Fruit fly (Drosophila melanogaster) whole organism, larva: ENCODE data around the gene Pfdn4.

Experiments used
- noc ChIP-seq: fragments of 200-800 bp; sonication (Bioruptor generic); optimal IDR thresholded peaks from 3 replicates; lab custom pipeline; 2019; ENCODE audit warnings: missing biosample characterization, mild to moderate bottlenecking, missing genetic modification characterization, moderate library complexity

Gene Pfdn4

DNA sequence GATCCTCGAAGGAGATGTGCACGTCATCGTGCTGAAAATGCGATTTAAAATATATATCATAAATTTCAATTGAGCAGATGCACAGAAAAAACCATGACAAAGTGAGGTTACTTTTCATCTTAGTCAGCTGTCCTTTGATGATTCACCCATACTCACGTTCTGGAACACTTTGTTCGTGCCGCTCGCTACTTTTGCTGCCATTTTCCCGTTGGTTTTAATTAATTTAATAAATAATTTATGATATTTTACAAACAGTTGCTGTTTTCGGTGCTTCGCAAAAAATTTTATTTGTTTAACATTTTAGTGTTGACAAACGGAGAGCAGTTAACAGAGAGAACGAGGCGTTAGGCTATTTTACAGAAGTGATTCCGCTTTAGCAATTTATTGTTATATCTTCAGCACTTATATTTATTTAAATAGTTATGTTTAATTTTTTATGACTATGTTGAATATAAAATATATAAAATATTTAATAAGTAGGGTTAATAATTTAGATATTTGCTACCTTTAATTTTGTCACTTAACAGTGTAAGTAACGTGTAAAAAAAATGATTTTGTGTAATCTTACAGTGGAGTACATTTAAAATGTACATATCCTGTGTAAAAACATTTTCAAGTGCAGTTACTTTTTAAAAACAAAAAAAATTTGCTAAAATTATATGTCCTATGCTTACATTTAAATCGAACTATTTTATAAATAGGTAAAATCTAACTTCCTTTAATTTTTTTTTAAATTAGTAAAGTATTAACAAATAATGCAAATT lies at the start of gene Pfdn4:
Gene Pfdn4 (minus strand): TSS at position 265 of the 764 bp plus-strand sequence.
- no peak for TF ChIP-seq noc

DNA sequence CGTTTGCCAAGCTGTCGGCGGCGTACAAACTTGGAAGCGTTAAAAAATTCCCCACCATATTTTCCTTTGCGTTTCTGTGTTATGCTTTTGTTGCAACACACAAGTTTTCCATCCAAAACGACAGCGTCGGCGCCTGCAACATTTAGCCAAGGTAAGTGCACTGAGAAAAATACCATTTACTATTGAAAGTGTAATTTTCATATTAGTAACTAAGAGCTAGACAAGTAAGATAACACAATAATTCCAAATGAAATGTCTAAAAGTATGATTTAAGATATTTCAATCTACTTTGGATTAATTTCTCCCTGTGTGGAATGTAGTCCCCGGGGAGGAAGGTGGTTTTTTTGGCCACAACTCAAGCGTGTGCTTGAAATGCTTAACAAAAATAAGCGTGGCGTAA lies 18.0 kb upstream of the Pfdn4 start:
- TF ChIP-seq noc = no peak

DNA sequence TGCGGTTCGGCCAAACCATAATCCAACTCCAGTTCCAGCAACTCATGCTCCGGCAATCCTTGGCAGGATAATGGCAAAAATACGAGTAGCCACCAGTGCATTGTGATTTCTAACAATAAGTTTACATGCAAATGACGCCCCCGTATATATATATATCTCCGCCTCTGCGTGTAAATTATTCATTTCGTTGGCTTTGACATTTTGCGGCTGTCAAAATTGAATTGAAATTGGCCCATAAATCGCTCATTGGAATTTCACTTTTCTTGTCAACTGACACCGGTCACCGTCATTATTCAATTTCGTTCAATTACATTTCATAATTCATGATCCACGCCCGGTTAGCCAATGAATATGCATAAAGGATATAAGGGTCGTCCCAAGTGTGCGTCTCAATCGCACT lies 14.9 kb upstream of the Pfdn4 start, which contains the start of gene Ir64a:
Gene Ir64a (minus strand): TSS at position 101 of the 400 bp plus-strand sequence.
- TF ChIP-seq noc = no peak

- TF ChIP-seq noc = no peak
Observed at dm6 chr3L:5372052-5372451, 4.2 kb upstream of the Pfdn4 start.

dm6 chr3L:5365880-5366507 lies 1.8 kb downstream of the Pfdn4 start, which contains the start of the genes Uev1A and Membrin:
TSS of gene Uev1A (minus strand) at chr3L:5366225.
TSS of gene Membrin (plus strand) at chr3L:5366455.
- TF ChIP-seq noc = no peak

- TF ChIP-seq noc = peak; percentile 51
Observed at dm6 chr3L:5365164-5365879, 2.5 kb downstream of the Pfdn4 start.

DNA sequence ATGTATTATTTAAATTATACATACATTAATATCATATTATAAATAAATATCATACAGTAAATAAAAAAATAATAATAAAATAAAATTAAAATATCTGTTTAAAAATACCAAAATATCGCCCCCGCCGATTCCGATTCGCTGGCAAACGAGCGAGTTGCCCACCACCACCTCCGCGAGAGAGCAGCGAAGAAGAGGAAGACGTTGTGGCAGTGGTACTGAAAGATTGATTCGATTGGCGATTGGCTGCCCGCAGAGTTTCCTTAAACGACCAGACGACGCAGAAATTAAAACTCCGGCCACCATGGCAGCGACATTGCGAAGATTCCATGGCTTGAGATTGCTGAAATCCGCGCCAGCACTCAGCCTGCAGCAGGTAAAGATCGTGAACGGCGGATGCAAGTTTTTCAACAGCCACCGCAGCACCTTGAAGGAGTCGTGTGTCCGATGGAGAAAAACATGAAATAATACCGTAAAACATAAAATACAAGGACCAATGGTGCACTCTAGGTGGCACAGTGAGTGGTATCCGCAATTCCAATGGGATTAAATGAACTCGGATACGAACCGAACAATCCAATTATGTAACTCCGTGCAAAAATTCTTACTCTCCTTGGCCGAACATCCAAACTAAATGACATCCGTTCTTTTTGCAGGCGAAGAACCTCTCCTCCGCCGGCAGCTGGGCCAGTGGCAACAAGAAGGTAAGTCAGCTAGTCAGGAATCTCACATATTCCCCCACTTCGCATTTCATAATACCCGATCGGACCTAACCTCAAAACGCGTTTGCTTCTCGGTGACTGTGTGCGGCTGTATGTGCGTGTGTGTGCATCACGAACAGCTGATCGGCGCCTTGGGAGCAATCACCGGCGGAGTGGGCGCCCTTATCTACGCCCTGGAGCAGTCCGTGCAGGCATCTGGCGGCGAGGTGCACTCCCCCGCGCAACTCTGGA lies 7.5 kb downstream of the Pfdn4 start, which contains the start of gene Cyt-c1:
Gene Cyt-c1 (plus strand): TSS at position 173 of the 950 bp plus-strand sequence.
- TF ChIP-seq noc = no peak

dm6 chr3L:5359208-5360003 lies 8.4 kb downstream of the Pfdn4 start, which contains the start of gene Klp64D:
TSS of gene Klp64D (minus strand) at chr3L:5359392.
- no peak for TF ChIP-seq noc

dm6 chr3L:5356050-5356967 lies 11.5 kb downstream of the Pfdn4 start:
- TF ChIP-seq noc = no peak

- TF ChIP-seq noc = no peak
Observed at dm6 chr3L:5355823-5356049, 12.1 kb downstream of the Pfdn4 start, which contains the start of gene lama. TSS of gene lama (minus strand) at chr3L:5355923.

dm6 chr3L:5355074-5355790 lies 12.6 kb downstream of the Pfdn4 start, which contains the start of gene CG46456:
TSS of gene CG46456 (minus strand) at chr3L:5355346.
- peak; percentile 99 for TF ChIP-seq noc

- TF ChIP-seq noc = no peak
Observed at dm6 chr3L:5354472-5354871, 13.3 kb downstream of the Pfdn4 start.

DNA sequence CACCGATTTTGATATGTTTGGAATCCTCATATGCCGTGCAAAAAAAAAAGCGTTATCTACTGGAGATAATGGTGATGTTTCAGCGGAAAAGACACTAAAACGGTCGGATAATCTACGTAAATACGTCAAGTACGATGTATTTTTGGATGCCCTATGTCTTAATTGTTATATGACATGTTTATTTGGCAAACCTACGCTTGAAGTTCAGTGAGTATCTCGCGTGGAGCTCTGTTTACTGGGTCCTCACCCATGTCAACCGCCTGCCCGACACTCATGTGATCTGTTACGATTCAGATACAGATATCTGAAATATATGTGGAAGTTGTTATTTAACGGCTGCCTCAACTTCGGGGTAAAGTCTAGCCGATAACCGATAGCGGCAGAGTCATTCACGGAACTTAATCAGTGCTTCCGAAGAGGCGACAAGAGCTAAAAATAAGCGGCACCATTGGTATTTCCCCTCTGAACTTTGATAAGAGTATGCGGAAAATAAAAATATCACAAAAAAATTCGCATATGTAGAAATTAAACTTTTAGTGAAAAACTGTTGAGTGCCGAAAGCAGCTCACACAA lies 14.2 kb downstream of the Pfdn4 start:
- peak; percentile 34 for TF ChIP-seq noc
